Worm (Caenorhabditis elegans) whole organism, L2 larva: ENCODE measurements around the gene ZK380.2.

Experiments used
- C34F6.9 ChIP-seq: fragments of 150-350 bp; optimal IDR thresholded peaks from 2 replicates; lab custom pipeline; 2014; ENCODE audit warnings: missing biosample characterization, missing genetic modification characterization
- F13H6.1 ChIP-seq: sonication (generic microtip); optimal IDR thresholded peaks from 2 replicates; lab custom pipeline; 2016; ENCODE audit warnings: missing genetic modification characterization, missing compliant biosample characterization
- ZK546.5 ChIP-seq: sonication (generic microtip); optimal IDR thresholded peaks from 2 replicates; lab custom pipeline; 2017; ENCODE audit warnings: missing biosample characterization, missing genetic modification characterization
- alr-1 ChIP-seq: fragments of 150-350 bp; optimal IDR thresholded peaks from 2 replicates; lab custom pipeline; 2014; ENCODE audit warnings: missing biosample characterization, missing genetic modification characterization
- ceh-82 ChIP-seq: fragments of 150-350 bp; optimal IDR thresholded peaks from 2 replicates; lab custom pipeline; 2014; ENCODE audit warnings: missing biosample characterization, missing genetic modification characterization
- crh-2 ChIP-seq: sonication (generic microtip); optimal IDR thresholded peaks from 2 replicates; lab custom pipeline; 2017; ENCODE audit warnings: missing biosample characterization, missing genetic modification characterization
- egl-27 ChIP-seq: sonication (generic microtip); optimal IDR thresholded peaks from 3 replicates; lab custom pipeline; 2017; ENCODE audit warnings: missing biosample characterization, missing genetic modification reagents, missing genetic modification characterization
- elt-1 ChIP-seq: fragments of 150-350 bp; optimal IDR thresholded peaks from 2 replicates; lab custom pipeline; 2014; ENCODE audit warnings: missing biosample characterization, missing genetic modification characterization
- fos-1 ChIP-seq: fragments of 150-350 bp; optimal IDR thresholded peaks from 2 replicates; lab custom pipeline; 2014; ENCODE audit warnings: missing biosample characterization, missing genetic modification characterization
- gmeb-1 ChIP-seq: fragments of 150-350 bp; optimal IDR thresholded peaks from 2 replicates; lab custom pipeline; 2014; ENCODE audit warnings: missing biosample characterization, missing genetic modification characterization
- lin-13 ChIP-seq: fragments of 150-350 bp; optimal IDR thresholded peaks from 2 replicates; lab custom pipeline; 2014; ENCODE audit warnings: missing biosample characterization, missing genetic modification reagents, missing genetic modification characterization
- lin-39 ChIP-seq: fragments of 150-350 bp; optimal IDR thresholded peaks from 2 replicates; lab custom pipeline; 2014; ENCODE audit warnings: missing biosample characterization, missing genetic modification reagents, missing genetic modification characterization
- lsy-2 ChIP-seq, 2 experiments: fragments of 150-350 bp in 1 of 2; sonication (generic microtip) in 1 of 2; optimal IDR thresholded peaks; 2 replicates each; lab custom pipeline; 2014 to 2017; ENCODE audit warnings: missing biosample characterization in 2 of 2, missing genetic modification characterization in 2 of 2
- mab-5 ChIP-seq: fragments of 150-350 bp; optimal IDR thresholded peaks from 2 replicates; lab custom pipeline; 2014; ENCODE audit warnings: missing biosample characterization, missing genetic modification characterization
- mbf-1 ChIP-seq: sonication (generic microtip); optimal IDR thresholded peaks from 2 replicates; lab custom pipeline; 2017; ENCODE audit warnings: missing biosample characterization, missing genetic modification characterization
- mdl-1 ChIP-seq, 2 experiments: fragments of 150-350 bp in 1 of 2; sonication (generic microtip) in 1 of 2; optimal IDR thresholded peaks; 2 replicates each; lab custom pipeline; 2017; ENCODE audit warnings: missing biosample characterization in 2 of 2, missing genetic modification characterization in 2 of 2
- nhr-10 ChIP-seq: sonication (generic microtip); optimal IDR thresholded peaks from 2 replicates; lab custom pipeline; 2017; ENCODE audit warnings: missing biosample characterization, missing genetic modification characterization
- nhr-11 ChIP-seq: fragments of 150-350 bp; optimal IDR thresholded peaks from 2 replicates; lab custom pipeline; 2014; ENCODE audit warnings: missing biosample characterization, missing genetic modification characterization
- nhr-12 ChIP-seq: fragments of 150-350 bp; optimal IDR thresholded peaks from 2 replicates; lab custom pipeline; 2014; ENCODE audit warnings: missing biosample characterization, missing genetic modification characterization
- nhr-129 ChIP-seq: fragments of 150-350 bp; optimal IDR thresholded peaks from 2 replicates; lab custom pipeline; 2014; ENCODE audit warnings: missing biosample characterization, missing genetic modification characterization
- nhr-21 ChIP-seq: fragments of 150-350 bp; optimal IDR thresholded peaks from 2 replicates; lab custom pipeline; 2014; ENCODE audit warnings: missing biosample characterization, missing genetic modification characterization
- nhr-25 ChIP-seq: fragments of 150-350 bp; sonication (generic microtip); optimal IDR thresholded peaks from 3 replicates; lab custom pipeline; 2014; ENCODE audit warnings: missing biosample characterization, missing genetic modification characterization
- nhr-77 ChIP-seq: fragments of 150-350 bp; optimal IDR thresholded peaks from 2 replicates; lab custom pipeline; 2014; ENCODE audit warnings: missing biosample characterization, missing genetic modification characterization
- peb-1 ChIP-seq: fragments of 150-350 bp; optimal IDR thresholded peaks from 2 replicates; lab custom pipeline; 2014; ENCODE audit warnings: missing biosample characterization, missing genetic modification characterization
- sem-4 ChIP-seq: fragments of 150-350 bp; optimal IDR thresholded peaks from 2 replicates; lab custom pipeline; 2014; ENCODE audit warnings: missing biosample characterization, missing genetic modification reagents, missing genetic modification characterization
- sma-3 ChIP-seq: sonication (generic microtip); optimal IDR thresholded peaks from 2 replicates; lab custom pipeline; 2016; ENCODE audit warnings: missing genetic modification reagents, missing genetic modification characterization, missing compliant biosample characterization
- sma-9 ChIP-seq, 2 experiments: fragments of 150-350 bp in 1 of 2; sonication (generic microtip) in 1 of 2; optimal IDR thresholded peaks; 2 replicates each; lab custom pipeline; 2014 to 2016; ENCODE audit warnings: missing genetic modification characterization in 2 of 2, mild to moderate bottlenecking in 1 of 2, missing biosample characterization in 1 of 2, missing compliant biosample characterization in 1 of 2, missing genetic modification reagents in 1 of 2, moderate library complexity in 1 of 2
- snpc-4 ChIP-seq: fragments of 150-350 bp; optimal IDR thresholded peaks from 2 replicates; lab custom pipeline; 2014; ENCODE audit warnings: missing biosample characterization, missing genetic modification characterization
- unc-39 ChIP-seq: fragments of 150-350 bp; optimal IDR thresholded peaks from 2 replicates; lab custom pipeline; 2014; ENCODE audit warnings: missing biosample characterization, missing genetic modification characterization
- unc-55 ChIP-seq: fragments of 150-350 bp; sonication (generic microtip); optimal IDR thresholded peaks from 3 replicates; lab custom pipeline; 2014; ENCODE audit warnings: missing biosample characterization, missing genetic modification reagents, missing genetic modification characterization
- unc-62 ChIP-seq: fragments of 150-350 bp; optimal IDR thresholded peaks from 2 replicates; lab custom pipeline; 2014; ENCODE audit warnings: missing biosample characterization, missing genetic modification reagents, missing genetic modification characterization
- zag-1 ChIP-seq: fragments of 150-350 bp; optimal IDR thresholded peaks from 2 replicates; lab custom pipeline; 2014; ENCODE audit warnings: missing biosample characterization, missing genetic modification characterization

Gene ZK380.2

DNA sequence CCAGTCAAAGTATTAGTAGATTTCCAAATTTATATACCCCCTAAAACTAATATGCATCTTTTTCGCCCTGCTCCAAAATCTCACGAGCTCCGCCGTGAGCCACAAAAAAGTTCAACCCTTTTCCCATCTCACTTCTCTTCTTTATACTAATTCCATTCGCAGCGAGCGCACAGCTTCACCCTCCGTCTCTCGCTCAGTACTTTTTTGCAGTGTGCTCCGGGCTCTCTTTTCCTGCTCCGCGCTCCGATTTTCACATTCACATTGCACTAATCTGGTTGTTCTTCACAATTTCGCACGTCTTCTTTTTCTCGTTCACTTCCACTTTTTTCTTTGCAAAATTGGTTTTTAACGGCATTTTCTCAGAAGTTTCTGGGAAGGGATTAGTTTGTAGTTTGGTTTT, 32.0 kb upstream of the ZK380.2 start:
- peak in 1 of 2 experiments; percentile 3 for TF ChIP-seq lsy-2 (tag; optimal IDR thresholded peaks at IDR 0.05; lab: Kevin White, UChicago)
- no peak for TF ChIP-seq zag-1 (tag; lab: Kevin White, UChicago)

DNA sequence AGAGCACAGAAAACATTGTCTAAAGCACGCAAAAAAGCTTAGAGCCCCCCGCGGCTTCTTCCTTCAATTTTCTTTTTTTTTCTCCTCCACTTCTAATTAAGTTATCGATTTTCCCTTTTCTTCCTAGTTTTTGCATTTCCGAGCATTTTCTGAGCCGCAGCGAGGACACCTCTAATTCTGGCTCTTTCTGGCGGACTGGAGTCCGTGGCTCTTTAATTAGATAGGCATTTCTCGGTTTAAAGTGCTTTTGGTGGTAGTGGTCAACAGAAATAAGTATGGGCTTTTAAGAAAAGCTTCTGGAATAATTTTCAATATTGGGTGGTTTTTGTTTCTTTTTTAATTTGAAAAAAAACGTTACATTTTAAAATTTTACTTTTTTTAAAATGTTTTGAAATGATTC, 29.7 kb upstream of the ZK380.2 start:
- no peak for TF ChIP-seq gmeb-1
- peak; percentile 17 for TF ChIP-seq C34F6.9 (tag; lab: Kevin White, UChicago)

DNA sequence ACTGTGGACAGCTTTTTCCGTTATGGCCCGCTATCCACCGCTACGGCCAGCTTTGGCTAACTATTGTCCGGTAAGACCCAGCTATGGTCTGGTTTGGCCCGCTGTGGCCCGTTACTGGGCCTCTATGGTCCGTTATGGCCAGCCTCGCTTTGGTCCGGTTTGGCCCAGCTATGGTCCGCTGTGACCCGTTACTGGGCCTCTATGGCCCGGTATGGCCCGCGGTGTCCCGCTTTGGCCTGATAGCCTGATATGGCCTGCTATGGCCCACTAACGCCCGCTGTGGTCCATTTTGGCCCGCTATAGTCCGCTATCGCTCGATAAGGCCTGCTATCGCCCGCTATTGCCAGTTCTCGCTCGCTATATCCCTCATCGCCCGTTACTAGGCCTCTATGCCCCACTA, 28.7 kb upstream of the ZK380.2 start:
- TF ChIP-seq F13H6.1 (tag; lab: Kevin White, UChicago) (no peak), nhr-129 (no peak), unc-55 (GFP tag; lab: Kevin White, UChicago) (no peak), crh-2 (tag; lab: Kevin White, UChicago) (no peak), alr-1 (no peak), elt-1 (tag; lab: Kevin White, UChicago) (no peak), nhr-25 (tag; lab: Kevin White, UChicago) (no peak)

DNA sequence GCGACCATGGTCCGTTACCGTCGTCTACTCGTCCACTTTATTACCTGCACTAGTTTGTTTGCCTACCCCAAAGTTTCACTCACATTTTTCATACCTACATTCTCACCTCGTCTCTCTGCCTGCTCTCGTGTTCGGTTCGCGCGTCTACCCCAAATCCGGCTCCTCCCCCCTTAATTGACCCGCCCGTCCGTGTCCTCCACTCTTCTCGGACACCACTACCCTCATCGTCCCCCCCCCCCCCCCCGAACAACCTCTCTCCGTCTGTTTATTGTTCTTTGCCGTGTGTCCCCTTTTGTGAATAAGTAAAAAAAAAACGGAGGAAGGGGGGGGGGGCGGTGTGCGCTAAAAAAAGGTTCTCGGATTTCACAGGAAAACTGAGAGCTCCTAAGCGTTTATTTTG, 28.2 kb upstream of the ZK380.2 start:
- TF ChIP-seq unc-39 (tag; lab: Kevin White, UChicago), result no peak
- TF ChIP-seq nhr-21 (tag; lab: Kevin White, UChicago), result no peak
- TF ChIP-seq unc-55 (GFP tag; lab: Kevin White, UChicago), result no peak
- no peak for TF ChIP-seq nhr-77 (tag; lab: Kevin White, UChicago)
- no peak for TF ChIP-seq mab-5 (tag; lab: Kevin White, UChicago)
- TF ChIP-seq ceh-82 (tag; lab: Kevin White, UChicago), result no peak
- no peak for TF ChIP-seq peb-1
- TF ChIP-seq nhr-129, result no peak
- TF ChIP-seq F13H6.1 (tag; lab: Kevin White, UChicago), result no peak
- TF ChIP-seq lin-39, result no peak
- TF ChIP-seq, all 48 proteins: peak for 0

DNA sequence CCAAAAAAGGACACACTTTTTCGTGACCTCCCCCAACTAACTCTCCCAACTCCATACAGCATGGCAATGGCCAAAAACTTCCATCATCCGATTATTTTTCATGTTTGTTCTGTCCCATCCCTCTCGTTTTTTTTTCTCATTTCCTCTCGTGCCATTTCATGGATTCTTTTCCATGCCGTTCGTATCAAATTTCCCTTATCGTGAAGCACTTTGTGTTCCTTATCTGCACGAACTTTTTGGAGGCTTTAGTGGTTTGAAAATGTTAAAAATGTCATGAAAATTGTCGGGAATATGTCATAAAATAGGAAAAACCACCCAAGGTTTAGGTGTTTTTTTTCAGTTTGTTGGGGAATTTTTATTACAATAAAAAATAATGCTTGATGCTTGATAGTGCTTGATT, 27.6 kb upstream of the ZK380.2 start:
- TF ChIP-seq nhr-21 (tag; lab: Kevin White, UChicago) (no peak), fos-1 (peak; percentile 53), nhr-12 (tag; lab: Kevin White, UChicago) (no peak), lin-13 (GFP tag; lab: Kevin White, UChicago) (no peak), unc-39 (tag; lab: Kevin White, UChicago) (no peak)

DNA sequence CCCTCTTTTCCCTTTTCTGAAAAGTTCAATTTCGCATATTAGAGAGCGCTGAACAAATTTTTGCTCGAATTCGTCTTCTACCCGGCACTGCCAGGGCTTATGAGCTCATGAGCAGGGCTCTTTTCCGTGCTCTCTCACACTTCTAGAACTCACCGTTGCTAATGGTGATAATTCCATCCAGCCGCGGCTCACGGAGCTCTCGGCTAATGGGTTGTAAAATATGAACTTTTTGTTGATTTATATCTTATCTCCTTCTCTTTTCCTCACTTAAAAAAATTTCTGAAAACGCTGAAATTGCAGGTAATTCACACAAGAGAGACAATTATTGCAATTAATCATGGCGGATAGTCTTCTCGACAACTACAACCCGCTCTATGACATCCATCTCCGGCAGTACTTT, 26.7 kb upstream of the ZK380.2 start, which contains the start of gene H11E01.3:
Gene H11E01.3 (plus strand): TSS at position 301 of the 400 bp plus-strand sequence.
- no peak for TF ChIP-seq ZK546.5 (tag; lab: Kevin White, UChicago)
- TF ChIP-seq peb-1, result no peak
- TF ChIP-seq nhr-12 (tag; lab: Kevin White, UChicago), result no peak
- no peak for TF ChIP-seq nhr-11
- no peak for TF ChIP-seq F13H6.1 (tag; lab: Kevin White, UChicago)
- TF ChIP-seq C34F6.9 (tag; lab: Kevin White, UChicago), result no peak
- TF ChIP-seq mbf-1 (tag; lab: Kevin White, UChicago), result no peak
- TF ChIP-seq nhr-129, result no peak
- TF ChIP-seq lin-39, result no peak
- TF ChIP-seq, all 48 proteins: peak for 0

DNA sequence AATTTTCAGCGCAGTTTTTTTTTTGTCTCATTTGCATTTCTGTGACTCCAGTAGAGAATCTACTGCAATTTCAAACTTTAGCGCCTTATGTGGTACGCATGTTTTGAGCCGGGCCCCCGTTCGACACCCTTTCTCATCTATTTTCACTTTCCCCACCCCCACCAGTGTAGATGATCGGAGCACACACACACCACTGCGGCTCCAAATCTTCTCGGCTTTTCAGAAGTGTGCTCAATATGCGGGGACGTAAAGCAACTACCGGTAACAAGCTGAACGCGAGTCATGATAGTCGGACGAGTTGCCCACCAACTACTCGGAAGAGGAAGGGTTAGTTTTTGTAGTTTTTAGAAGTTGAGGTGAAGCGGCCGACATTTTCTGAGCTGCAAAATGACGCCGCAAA, 18.3 kb upstream of the ZK380.2 start:
- TF ChIP-seq sma-3 (no peak), unc-55 (GFP tag; lab: Kevin White, UChicago) (no peak), nhr-12 (tag; lab: Kevin White, UChicago) (no peak)

DNA sequence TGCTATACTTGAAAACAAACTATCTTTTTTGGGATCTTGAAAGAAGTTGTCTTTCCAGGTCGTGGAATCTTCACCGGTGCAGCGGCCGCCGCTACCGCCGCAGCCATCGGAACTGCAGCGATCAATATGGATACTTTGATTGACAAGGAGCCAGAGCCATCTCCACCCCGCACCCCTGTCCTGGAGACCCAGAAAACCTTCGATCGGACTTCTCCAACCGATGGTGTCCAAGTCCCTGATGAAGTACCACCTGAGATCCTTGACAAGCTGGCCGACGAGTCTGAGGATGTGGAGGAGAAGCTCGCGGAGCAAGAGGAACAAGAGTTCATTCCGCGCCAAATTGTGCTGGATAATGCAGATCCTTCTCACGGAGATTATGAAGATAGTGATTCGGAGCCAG, 17.4 kb upstream of the ZK380.2 start:
- TF ChIP-seq sem-4 (tag; lab: Kevin White, UChicago) (no peak), egl-27 (tag; lab: Kevin White, UChicago) (no peak), mdl-1 (tag; optimal IDR thresholded peaks at IDR 0.05; lab: Kevin White, UChicago) (no peak), nhr-10 (no peak), lsy-2 (tag; optimal IDR thresholded peaks at IDR 0.05; lab: Kevin White, UChicago) (no peak), sma-9 (GFP tag; optimal IDR thresholded peaks at IDR 0.05; lab: Kevin White, UChicago) (no peak), sma-9 (tag; optimal IDR thresholded peaks at IDR 0.05; lab: Kevin White, UChicago) (no peak), lin-13 (GFP tag; lab: Kevin White, UChicago) (no peak), nhr-129 (no peak), unc-62 (GFP tag; lab: Kevin White, UChicago) (no peak), unc-39 (tag; lab: Kevin White, UChicago) (no peak), mab-5 (tag; lab: Kevin White, UChicago) (no peak), nhr-25 (tag; lab: Kevin White, UChicago) (no peak), alr-1 (no peak), peb-1 (no peak), nhr-21 (tag; lab: Kevin White, UChicago) (no peak), ceh-82 (tag; lab: Kevin White, UChicago) (no peak), unc-55 (GFP tag; lab: Kevin White, UChicago) (no peak), snpc-4 (no peak)
